Fruit fly (Drosophila melanogaster): ENCODE measurements around the gene CG46280.
A peak's percentile ranks its signal among the peaks of the same experiment; 100 is the strongest.

Gene CG46280

DNA sequence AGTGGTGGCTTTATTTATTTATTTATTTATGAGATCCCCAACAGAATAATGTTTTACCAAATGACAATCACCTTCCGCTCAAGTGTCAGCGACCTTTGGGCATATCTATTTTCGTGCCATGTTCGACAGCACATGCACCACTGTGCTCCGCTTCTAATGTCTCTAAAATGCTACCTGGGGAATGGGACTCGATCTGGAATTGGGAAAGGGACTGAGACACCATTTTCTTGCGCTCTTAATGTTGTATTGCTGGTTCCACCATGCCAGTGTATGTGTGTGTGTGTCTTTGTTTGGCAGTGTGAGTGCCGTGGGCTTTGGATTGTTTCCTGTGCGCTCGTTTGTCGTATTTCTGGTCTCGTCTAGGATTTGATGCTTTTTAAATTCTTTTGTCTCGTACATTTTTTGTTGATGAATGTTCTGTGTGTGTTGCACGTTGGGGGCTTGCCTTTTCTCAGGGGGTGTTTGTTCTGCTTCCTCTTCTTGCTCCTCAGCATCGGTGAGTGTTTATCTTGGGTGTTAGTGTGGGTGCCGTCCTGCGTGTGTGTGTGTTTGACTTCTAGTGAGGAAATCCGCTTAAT, 34.8 kb upstream of the CG46280 start (continued):
- TF ChIP-seq CG5245 (GFP tag; optimal IDR thresholded peaks at IDR 0.05), result no peak
- peak; percentile 25 for TF ChIP-seq CoRest (tag; optimal IDR thresholded peaks at IDR 0.05)
- TF ChIP-seq CG3407 (GFP tag; optimal IDR thresholded peaks at IDR 0.05), result no peak
- TF ChIP-seq CG12299 (tag; optimal IDR thresholded peaks at IDR 0.05), result no peak
- peak; percentile 6 for TF ChIP-seq yki (optimal IDR thresholded peaks at IDR 0.05)
- TF ChIP-seq cg (GFP tag; optimal IDR thresholded peaks at IDR 0.05), result peak; percentile 95
- no peak for TF ChIP-seq Atf-2 (GFP tag; optimal IDR thresholded peaks at IDR 0.05)
- TF ChIP-seq ci (GFP tag; IDR thresholded peaks at IDR 0.05), result peak; percentile 24; the same call in 1 of the 3 replicates
- TF ChIP-seq Mrtf (GFP tag; IDR thresholded peaks at IDR 0.05), result 0 out of 3 replicates have a peak, but pooled peaks have one; percentile 27
- no peak for TF ChIP-seq CG12071 (GFP tag; optimal IDR thresholded peaks at IDR 0.05)
- no peak for TF ChIP-seq CG17829 (tag; optimal IDR thresholded peaks at IDR 0.05)
- peak; percentile 10 for TF ChIP-seq pros (GFP tag; optimal IDR thresholded peaks at IDR 0.05)
- no peak for TF ChIP-seq Kr (GFP tag; optimal IDR thresholded peaks at IDR 0.05)

DNA sequence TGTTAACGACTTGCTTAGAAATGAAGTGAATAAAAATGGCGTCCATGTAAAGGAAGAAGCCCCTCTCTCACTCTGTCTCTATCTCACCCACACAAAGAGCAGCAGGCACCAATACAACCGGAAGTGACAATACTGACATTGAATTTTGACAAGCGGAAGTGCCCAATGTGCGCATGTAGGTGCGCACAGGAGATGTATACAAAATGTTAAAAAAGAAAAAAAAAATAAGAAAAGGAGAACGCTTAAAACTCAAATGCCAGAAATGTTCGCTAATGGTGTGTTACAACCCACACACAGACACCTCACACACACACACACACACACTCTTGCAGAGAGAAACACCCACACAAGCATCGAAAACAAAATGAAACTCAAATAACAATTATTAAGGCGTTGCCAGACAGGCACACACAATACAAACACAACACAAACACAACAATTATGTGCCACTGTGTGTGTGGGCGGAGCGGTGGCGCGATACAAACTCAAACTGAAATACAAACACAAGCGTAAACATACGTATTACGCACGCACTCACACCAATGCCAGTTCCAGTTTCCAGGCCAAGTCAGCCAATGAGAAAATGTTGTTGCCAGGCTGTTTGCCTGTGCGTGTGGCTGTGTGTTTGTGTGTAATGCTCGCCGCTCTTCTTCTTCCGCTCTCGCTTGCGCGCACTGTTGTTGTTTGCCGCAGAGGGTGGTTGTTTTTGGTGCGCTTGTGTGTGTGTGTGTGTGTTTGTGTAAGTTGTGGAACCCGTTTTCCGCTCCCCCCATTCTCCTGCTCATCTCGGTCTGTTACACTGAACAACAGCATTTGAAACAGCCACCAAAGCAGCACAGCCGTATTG, 33.5 kb upstream of the CG46280 start:
- TF ChIP-seq CG13287 (GFP tag; IDR thresholded peaks at IDR 0.05; ENCODE audit: partially characterized antibody), result peak; percentile 51; the same call in 1 of the 2 replicates
- TF ChIP-seq CG7987 (GFP tag; optimal IDR thresholded peaks at IDR 0.05), result peak; percentile 20
- no peak for TF ChIP-seq run (tag; optimal IDR thresholded peaks at IDR 0.05)
- no peak for TF ChIP-seq stwl (tag; optimal IDR thresholded peaks at IDR 0.05)
- peak; percentile 34 for TF ChIP-seq phol (tag; optimal IDR thresholded peaks at IDR 0.05)
- peak; percentile 3 for TF ChIP-seq Sry-δ (GFP tag; optimal IDR thresholded peaks at IDR 0.05)
- no peak for TF ChIP-seq CG10267 (tag; optimal IDR thresholded peaks at IDR 0.05)
- TF ChIP-seq stc (GFP tag; IDR thresholded peaks at IDR 0.05), result 0 out of 2 replicates have a peak, but pooled peaks have one; percentile 14
- peak; percentile 100 for TF ChIP-seq Nf-YC (tag; optimal IDR thresholded peaks at IDR 0.05)
- peak; percentile 66 for TF ChIP-seq zf30C (GFP tag; optimal IDR thresholded peaks at IDR 0.05)
- peak; percentile 95 for TF ChIP-seq Aef1 (GFP tag; IDR thresholded peaks at IDR 0.05)
- peak; percentile 7 for TF ChIP-seq pb (GFP tag; optimal IDR thresholded peaks at IDR 0.05)
- peak; percentile 32; the same call in 1 of the 3 replicates for TF ChIP-seq tgo (GFP tag; IDR thresholded peaks at IDR 0.05)
- peak; percentile 7 for TF ChIP-seq CG7839 (tag; optimal IDR thresholded peaks at IDR 0.05)
- peak; percentile 52 for TF ChIP-seq Ets97D (GFP tag; optimal IDR thresholded peaks at IDR 0.05)
- TF ChIP-seq Asciz (GFP tag; optimal IDR thresholded peaks at IDR 0.05), result peak; percentile 21
- TF ChIP-seq sr (GFP tag; IDR thresholded peaks at IDR 0.05), result peak; percentile 94
- no peak for TF ChIP-seq Bteb2 (GFP tag; optimal IDR thresholded peaks at IDR 0.05)
- TF ChIP-seq grn (GFP tag; optimal IDR thresholded peaks at IDR 0.05), result no peak
- peak; percentile 36; the same call in 1 of the 2 replicates for TF ChIP-seq Ada2b (GFP tag; IDR thresholded peaks at IDR 0.05)
- peak; percentile 70 for TF ChIP-seq sens (GFP tag)
- 0 out of 3 replicates have a peak, but pooled peaks have one; percentile 42 for TF ChIP-seq ci (GFP tag; IDR thresholded peaks at IDR 0.05)
- TF ChIP-seq CG1024 (GFP tag; IDR thresholded peaks at IDR 0.05), result no peak
- TF ChIP-seq ranshi (GFP tag; IDR thresholded peaks at IDR 0.05), result no peak
- peak; percentile 95 for TF ChIP-seq seq (GFP tag; IDR thresholded peaks at IDR 0.05)
- TF ChIP-seq CG18764 (GFP tag; optimal IDR thresholded peaks at IDR 0.05), result no peak
- TF ChIP-seq Atf-2 (GFP tag; optimal IDR thresholded peaks at IDR 0.05), result no peak
- 0 out of 2 replicates have a peak, but pooled peaks have one; percentile 4 for TF ChIP-seq CG17328 (GFP tag; IDR thresholded peaks at IDR 0.05)
- TF ChIP-seq peb (GFP tag; IDR thresholded peaks at IDR 0.05), result 0 out of 2 replicates have a peak, but pooled peaks have one; percentile 29
- TF ChIP-seq unc-4 (GFP tag; IDR thresholded peaks at IDR 0.05; ENCODE audit: partially characterized antibody), result no peak
- TF ChIP-seq Mes4 (GFP tag; optimal IDR thresholded peaks at IDR 0.05), result peak; percentile 18
- no peak for TF ChIP-seq Vsx1 (GFP tag; optimal IDR thresholded peaks at IDR 0.05)
- peak in 1 of 2 experiments; percentile 41 for TF ChIP-seq chif (GFP tag; optimal IDR thresholded peaks at IDR 0.05)
- TF ChIP-seq MBD-R2 (GFP tag; IDR thresholded peaks at IDR 0.05), result peak; percentile 28; the same call in 1 of the 2 replicates
- TF ChIP-seq twi (tag; optimal IDR thresholded peaks at IDR 0.05), result peak; percentile 50
- peak; percentile 39 for TF ChIP-seq CG15696 (tag; optimal IDR thresholded peaks at IDR 0.05)

Measured in whole organism, embryonic.